Worm (Caenorhabditis elegans) whole organism, mixed stage, embryonic: Measurements from ENCODE around the gene F10B5.3.

Experiments used
- M03D4.4 ChIP-seq: sonication (generic microtip); optimal IDR thresholded peaks from 2 replicates; lab custom pipeline; 2017; ENCODE audit warnings: mild to moderate bottlenecking, missing genetic modification characterization, missing compliant biosample characterization
- blmp-1 ChIP-seq: fragments of 150-350 bp; optimal IDR thresholded peaks from 2 replicates; lab custom pipeline; 2014; ENCODE audit warnings: missing biosample characterization, missing genetic modification characterization
- ceh-39 ChIP-seq: fragments of 150-350 bp; optimal IDR thresholded peaks from 2 replicates; lab custom pipeline; 2014; ENCODE audit warnings: missing biosample characterization, missing genetic modification characterization
- ceh-43 ChIP-seq: fragments of 200-800 bp; sonication (Bioruptor generic); optimal IDR thresholded peaks from 2 replicates; lab custom pipeline; 2018; ENCODE audit warnings: mild to moderate bottlenecking, missing genetic modification characterization, moderate library complexity, missing compliant biosample characterization
- ceh-83 ChIP-seq: fragments of 200-800 bp; sonication (Bioruptor generic); optimal IDR thresholded peaks from 2 replicates; lab custom pipeline; 2018; ENCODE audit warnings: mild to moderate bottlenecking, missing genetic modification characterization, missing compliant biosample characterization
- ces-1 ChIP-seq: fragments of 150-350 bp; optimal IDR thresholded peaks from 2 replicates; lab custom pipeline; 2014; ENCODE audit warnings: missing biosample characterization, missing genetic modification reagents, missing genetic modification characterization
- cnd-1 ChIP-seq: fragments of 200-800 bp; sonication (Bioruptor generic); optimal IDR thresholded peaks from 2 replicates; lab custom pipeline; 2018; ENCODE audit warnings: mild to moderate bottlenecking, missing genetic modification characterization, missing compliant biosample characterization
- drap-1 ChIP-seq: fragments of 200-800 bp; sonication (Bioruptor generic); optimal IDR thresholded peaks from 3 replicates; lab custom pipeline; 2018; ENCODE audit warnings: mild to moderate bottlenecking, missing genetic modification characterization, missing compliant biosample characterization
- elt-1 ChIP-seq: sonication (generic microtip); optimal IDR thresholded peaks from 2 replicates; lab custom pipeline; 2017; ENCODE audit warnings: missing genetic modification characterization, mild to moderate bottlenecking, missing compliant biosample characterization, antibody characterized with exemption, moderate library complexity, borderline replicate concordance; ENCODE audit not compliant: insufficient read depth
- elt-3 ChIP-seq: fragments of 150-350 bp; optimal IDR thresholded peaks from 2 replicates; lab custom pipeline; 2014; ENCODE audit warnings: missing biosample characterization, missing genetic modification characterization
- flh-1 ChIP-seq: fragments of 200-800 bp; sonication (Bioruptor generic); optimal IDR thresholded peaks from 2 replicates; lab custom pipeline; 2018; ENCODE audit warnings: mild to moderate bottlenecking, missing genetic modification characterization, moderate library complexity, missing compliant biosample characterization
- ham-2 ChIP-seq: fragments of 200-800 bp; sonication (Bioruptor generic); optimal IDR thresholded peaks from 2 replicates; lab custom pipeline; 2018; ENCODE audit warnings: mild to moderate bottlenecking, missing genetic modification characterization, missing compliant biosample characterization
- hlh-1 ChIP-seq: fragments of 150-350 bp; optimal IDR thresholded peaks from 2 replicates; lab custom pipeline; 2014; ENCODE audit warnings: missing biosample characterization, missing genetic modification reagents, missing genetic modification characterization
- lin-13 ChIP-seq: fragments of 150-350 bp; optimal IDR thresholded peaks from 2 replicates; lab custom pipeline; 2014; ENCODE audit warnings: missing biosample characterization, missing genetic modification characterization
- lin-32 ChIP-seq: fragments of 200-800 bp; sonication (Bioruptor generic); optimal IDR thresholded peaks from 2 replicates; lab custom pipeline; 2018; ENCODE audit warnings: mild to moderate bottlenecking, missing genetic modification characterization, missing compliant biosample characterization
- lsy-2 ChIP-seq: fragments of 150-350 bp; optimal IDR thresholded peaks from 2 replicates; lab custom pipeline; 2014; ENCODE audit warnings: missing biosample characterization, missing genetic modification characterization
- mab-5 ChIP-seq: fragments of 150-350 bp; optimal IDR thresholded peaks from 2 replicates; lab custom pipeline; 2014; ENCODE audit warnings: missing biosample characterization, missing genetic modification characterization
- mep-1 ChIP-seq: fragments of 150-350 bp; optimal IDR thresholded peaks from 2 replicates; lab custom pipeline; 2017; ENCODE audit warnings: missing biosample characterization, missing genetic modification reagents, missing genetic modification characterization, inconsistent platforms
- mls-2 ChIP-seq: sonication (generic microtip); optimal IDR thresholded peaks from 2 replicates; lab custom pipeline; 2016; ENCODE audit warnings: mild to moderate bottlenecking, missing genetic modification characterization, moderate library complexity, missing compliant biosample characterization
- nhr-2 ChIP-seq: fragments of 150-350 bp; optimal IDR thresholded peaks from 2 replicates; lab custom pipeline; 2014; ENCODE audit warnings: missing biosample characterization, missing genetic modification characterization
- nhr-237 ChIP-seq: fragments of 150-350 bp; optimal IDR thresholded peaks from 2 replicates; lab custom pipeline; 2014; ENCODE audit warnings: missing biosample characterization, missing genetic modification characterization
- nhr-76 ChIP-seq: sonication (generic microtip); optimal IDR thresholded peaks from 2 replicates; lab custom pipeline; 2017; ENCODE audit warnings: missing biosample characterization, missing genetic modification characterization
- pha-4 ChIP-seq: fragments of 150-350 bp; optimal IDR thresholded peaks from 2 replicates; lab custom pipeline; 2018; ENCODE audit warnings: missing biosample characterization, missing genetic modification reagents, missing genetic modification characterization
- snpc-4 ChIP-seq: fragments of 150-350 bp; optimal IDR thresholded peaks from 2 replicates; lab custom pipeline; 2014; ENCODE audit warnings: missing biosample characterization, missing genetic modification characterization
- sptf-1 ChIP-seq: sonication (generic microtip); optimal IDR thresholded peaks from 2 replicates; lab custom pipeline; 2017; ENCODE audit warnings: mild to moderate bottlenecking, missing genetic modification characterization, moderate library complexity, missing compliant biosample characterization
- unc-120 ChIP-seq: sonication (generic microtip); optimal IDR thresholded peaks from 2 replicates; lab custom pipeline; 2017; ENCODE audit warnings: missing genetic modification characterization, missing compliant biosample characterization; ENCODE audit not compliant: poor library complexity, severe bottlenecking
- unc-39 ChIP-seq: fragments of 150-350 bp; optimal IDR thresholded peaks from 2 replicates; lab custom pipeline; 2014; ENCODE audit warnings: missing biosample characterization, missing genetic modification characterization
- zip-8 ChIP-seq: fragments of 150-350 bp; optimal IDR thresholded peaks from 2 replicates; lab custom pipeline; 2014; ENCODE audit warnings: missing biosample characterization, missing genetic modification characterization
- ztf-11 ChIP-seq: fragments of 150-350 bp; optimal IDR thresholded peaks from 2 replicates; lab custom pipeline; 2014; ENCODE audit warnings: missing biosample characterization, missing genetic modification characterization

Gene F10B5.3

ce11 chrII:8126617-8127016 lies 23.2 kb downstream of the F10B5.3 start:
- no peak for TF ChIP-seq ztf-11 (tag; lab: Kevin White, UChicago)
- no peak for TF ChIP-seq mep-1 (tag; lab: Kevin White, UChicago)
- no peak for TF ChIP-seq ces-1 (GFP tag; lab: Kevin White, UChicago)
- peak; percentile 90 for TF ChIP-seq hlh-1 (tag; lab: Kevin White, UChicago)
- no peak for TF ChIP-seq ceh-83
- TF ChIP-seq unc-120 (tag; lab: Kevin White, UChicago): peak; percentile 22
- TF ChIP-seq ham-2 (GFP tag; lab: Kevin White, UChicago): no peak
- no peak for TF ChIP-seq snpc-4 (tag; lab: Kevin White, UChicago)

ce11 chrII:8126132-8126531 lies 23.7 kb downstream of the F10B5.3 start:
- TF ChIP-seq mls-2 (tag; lab: Kevin White, UChicago) (no peak), sptf-1 (tag; lab: Kevin White, UChicago) (no peak), elt-3 (tag; lab: Kevin White, UChicago) (no peak), ceh-39 (tag; lab: Kevin White, UChicago) (no peak), lsy-2 (tag; lab: Kevin White, UChicago) (no peak), blmp-1 (no peak), ceh-43 (no peak), ztf-11 (tag; lab: Kevin White, UChicago) (no peak), cnd-1 (tag; lab: Kevin White, UChicago) (no peak), ceh-83 (no peak), nhr-76 (tag; lab: Kevin White, UChicago) (no peak), lin-13 (tag; lab: Kevin White, UChicago) (no peak), unc-120 (tag; lab: Kevin White, UChicago) (no peak), mab-5 (tag; lab: Kevin White, UChicago) (no peak), M03D4.4 (tag; lab: Kevin White, UChicago) (no peak), nhr-237 (tag; lab: Kevin White, UChicago) (no peak), lin-32 (no peak), ces-1 (GFP tag; lab: Kevin White, UChicago) (no peak)
- TF ChIP-seq, all 35 proteins: peak for 0

ce11 chrII:8125439-8125838 lies 24.4 kb downstream of the F10B5.3 start:
- TF ChIP-seq ztf-11 (tag; lab: Kevin White, UChicago) (no peak), ceh-83 (no peak), lsy-2 (tag; lab: Kevin White, UChicago) (no peak), zip-8 (tag; lab: Kevin White, UChicago) (no peak), sptf-1 (tag; lab: Kevin White, UChicago) (no peak), pha-4 (tag; lab: Kevin White, UChicago) (no peak), ceh-43 (no peak), drap-1 (GFP tag; lab: Kevin White, UChicago) (no peak), unc-120 (tag; lab: Kevin White, UChicago) (no peak), elt-1 (tag; lab: Kevin White, UChicago) (no peak), lin-13 (tag; lab: Kevin White, UChicago) (no peak), unc-39 (no peak), snpc-4 (tag; lab: Kevin White, UChicago) (no peak), nhr-76 (tag; lab: Kevin White, UChicago) (no peak), M03D4.4 (tag; lab: Kevin White, UChicago) (no peak), elt-3 (tag; lab: Kevin White, UChicago) (no peak), mab-5 (tag; lab: Kevin White, UChicago) (no peak), mls-2 (tag; lab: Kevin White, UChicago) (no peak)

DNA sequence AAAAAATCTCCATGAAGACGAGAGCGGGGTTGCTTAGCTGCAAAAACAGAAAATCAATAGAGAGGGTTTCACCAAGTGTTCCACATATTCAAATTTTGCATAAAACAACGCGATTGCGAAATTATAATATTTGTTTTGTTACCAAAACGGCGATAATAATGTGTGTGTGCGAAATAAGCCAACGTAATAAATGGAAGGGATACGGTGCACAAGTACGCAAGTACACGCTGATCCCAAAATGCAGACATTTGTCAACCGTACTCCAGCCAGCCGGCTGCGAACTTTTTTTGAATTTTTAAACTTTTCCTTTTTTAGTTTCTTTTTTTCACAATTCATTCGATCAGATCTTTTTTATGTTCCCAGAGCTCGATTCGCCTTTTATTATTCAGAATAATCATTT lies 25.0 kb downstream of the F10B5.3 start, which contains the start of gene ire-1:
ire-1 (minus strand) TSS at position 44 of the 400 bp plus-strand sequence.
- TF ChIP-seq nhr-237 (tag; lab: Kevin White, UChicago): peak; percentile 47
- TF ChIP-seq flh-1 (GFP tag; lab: Kevin White, UChicago): no peak
- peak; percentile 7 for TF ChIP-seq lin-13 (tag; lab: Kevin White, UChicago)
- TF ChIP-seq unc-39: no peak
- peak; percentile 99 for TF ChIP-seq lsy-2 (tag; lab: Kevin White, UChicago)
- TF ChIP-seq pha-4 (tag; lab: Kevin White, UChicago): peak; percentile 67
- peak; percentile 3 for TF ChIP-seq unc-120 (tag; lab: Kevin White, UChicago)
- TF ChIP-seq hlh-1 (tag; lab: Kevin White, UChicago): peak; percentile 10
- peak; percentile 62 for TF ChIP-seq mep-1 (tag; lab: Kevin White, UChicago)
- no peak for TF ChIP-seq mab-5 (tag; lab: Kevin White, UChicago)

- TF ChIP-seq nhr-2 (no peak), mab-5 (tag; lab: Kevin White, UChicago) (no peak), unc-120 (tag; lab: Kevin White, UChicago) (peak; percentile 79)
Observed at ce11 chrII:8117426-8117825, 32.4 kb downstream of the F10B5.3 start.
